Worm (Caenorhabditis elegans): ENCODE measurements around the gene K07E12.2.

Gene K07E12.2

ce11 chrIII:6740072-6740471 is 3.0 kb downstream of the K07E12.2 start:
- no peak for TF ChIP-seq elt-1 (tag; optimal IDR thresholded peaks at IDR 0.05)
- no peak for TF ChIP-seq nhr-23 (tag; optimal IDR thresholded peaks at IDR 0.05)
- no peak for TF ChIP-seq elt-3 (tag; optimal IDR thresholded peaks at IDR 0.05)
- no peak for TF ChIP-seq daf-12 (tag; optimal IDR thresholded peaks at IDR 0.05)
- TF ChIP-seq unc-62 (GFP tag; optimal IDR thresholded peaks at IDR 0.05) = no peak
- TF ChIP-seq sea-2 (GFP tag; optimal IDR thresholded peaks at IDR 0.05) = no peak
- TF ChIP-seq ceh-9 (tag; optimal IDR thresholded peaks at IDR 0.05) = no peak
- no peak for TF ChIP-seq ztf-11 (tag; optimal IDR thresholded peaks at IDR 0.05)
- no peak for TF ChIP-seq egl-27 (tag; optimal IDR thresholded peaks at IDR 0.05)
- no peak for TF ChIP-seq elt-2 (tag; optimal IDR thresholded peaks at IDR 0.05)
- TF ChIP-seq aly-2 (tag; optimal IDR thresholded peaks at IDR 0.05) = no peak
- TF ChIP-seq ZK546.5 (tag; optimal IDR thresholded peaks at IDR 0.05) = no peak
- no peak for TF ChIP-seq fkh-2 (tag; optimal IDR thresholded peaks at IDR 0.05)
- no peak for TF ChIP-seq egl-5 (tag; optimal IDR thresholded peaks at IDR 0.05)
- no peak for TF ChIP-seq ceh-28 (tag; optimal IDR thresholded peaks at IDR 0.05)
- TF ChIP-seq nhr-76 (tag; optimal IDR thresholded peaks at IDR 0.05) = no peak
- no peak for TF ChIP-seq nhr-11 (tag; optimal IDR thresholded peaks at IDR 0.05)
- no peak for TF ChIP-seq ama-1 (optimal IDR thresholded peaks at IDR 0.05)

ce11 chrIII:6742597-6742996 is 5.5 kb downstream of the K07E12.2 start:
- TF ChIP-seq sea-2 (GFP tag; optimal IDR thresholded peaks at IDR 0.05) = no peak
- TF ChIP-seq hmg-11 (tag; optimal IDR thresholded peaks at IDR 0.05) = no peak
- no peak for TF ChIP-seq ZK546.5 (tag; optimal IDR thresholded peaks at IDR 0.05)
- no peak for TF ChIP-seq elt-1 (tag; optimal IDR thresholded peaks at IDR 0.05)
- TF ChIP-seq snpc-4 (tag; optimal IDR thresholded peaks at IDR 0.05) = no peak
- TF ChIP-seq ztf-4 (tag; optimal IDR thresholded peaks at IDR 0.05) = no peak
- no peak for TF ChIP-seq skn-1 (tag; optimal IDR thresholded peaks at IDR 0.05)
- TF ChIP-seq daf-12 (tag; optimal IDR thresholded peaks at IDR 0.05) = no peak
- TF ChIP-seq ceh-82 (tag; optimal IDR thresholded peaks at IDR 0.05) = no peak
- TF ChIP-seq nhr-12 (tag; optimal IDR thresholded peaks at IDR 0.05) = no peak
- TF ChIP-seq pha-4 (tag; optimal IDR thresholded peaks at IDR 0.05) = no peak
- TF ChIP-seq fos-1 (tag; optimal IDR thresholded peaks at IDR 0.05) = no peak
- TF ChIP-seq fkh-10 (GFP tag; optimal IDR thresholded peaks at IDR 0.05) = no peak
- no peak for TF ChIP-seq ceh-9 (tag; optimal IDR thresholded peaks at IDR 0.05)
- no peak for TF ChIP-seq elt-3 (tag; optimal IDR thresholded peaks at IDR 0.05)
- no peak for TF ChIP-seq ama-1 (optimal IDR thresholded peaks at IDR 0.05)
- TF ChIP-seq nhr-67 (tag; optimal IDR thresholded peaks at IDR 0.05) = no peak
- no peak for TF ChIP-seq egl-5 (tag; optimal IDR thresholded peaks at IDR 0.05)

- TF ChIP-seq lin-39 (tag; optimal IDR thresholded peaks at IDR 0.05) (no peak), aly-2 (tag; optimal IDR thresholded peaks at IDR 0.05) (no peak), unc-62 (GFP tag; optimal IDR thresholded peaks at IDR 0.05) (no peak), skn-1 (tag; optimal IDR thresholded peaks at IDR 0.05) (no peak), eor-1 (tag; optimal IDR thresholded peaks at IDR 0.05) (no peak), ztf-4 (tag; optimal IDR thresholded peaks at IDR 0.05) (no peak), pqm-1 (tag; optimal IDR thresholded peaks at IDR 0.05) (no peak), nhr-11 (tag; optimal IDR thresholded peaks at IDR 0.05) (no peak), egl-5 (tag; optimal IDR thresholded peaks at IDR 0.05) (no peak), tbx-2 (tag; optimal IDR thresholded peaks at IDR 0.05) (no peak), nhr-12 (tag; optimal IDR thresholded peaks at IDR 0.05) (no peak), nhr-43 (tag; optimal IDR thresholded peaks at IDR 0.05; ENCODE audit: poor library complexity, severe bottlenecking) (no peak), mdl-1 (tag; optimal IDR thresholded peaks at IDR 0.05) (no peak), snpc-4 (tag; optimal IDR thresholded peaks at IDR 0.05) (no peak), pha-4 (tag; optimal IDR thresholded peaks at IDR 0.05) (no peak), nhr-25 (tag; optimal IDR thresholded peaks at IDR 0.05) (no peak), daf-12 (tag; optimal IDR thresholded peaks at IDR 0.05) (no peak), jun-1 (tag; optimal IDR thresholded peaks at IDR 0.05) (no peak), unc-39 (tag; optimal IDR thresholded peaks at IDR 0.05) (no peak), nhr-76 (tag; optimal IDR thresholded peaks at IDR 0.05) (no peak)
Measured at ce11 chrIII:6746008-6746407, 8.9 kb downstream of the K07E12.2 start, which contains the start of gene dig-1. Gene dig-1 (plus strand): TSS chrIII:6746308.

ce11 chrIII:6746668-6747067 is 9.6 kb downstream of the K07E12.2 start:
- TF ChIP-seq nfya-1 (tag; optimal IDR thresholded peaks at IDR 0.05; ENCODE audit: insufficient read depth) = no peak
- TF ChIP-seq jun-1 (tag; optimal IDR thresholded peaks at IDR 0.05) = no peak
- TF ChIP-seq elt-2 (tag; optimal IDR thresholded peaks at IDR 0.05) = no peak
